Worm (Caenorhabditis elegans) whole organism, L4/young adult: ENCODE results near the gene clec-191.

Source experiments
- W03F9.2 ChIP-seq: fragments of 150-350 bp; optimal IDR thresholded peaks from 2 replicates; lab custom pipeline; 2014; ENCODE audit warnings: missing biosample characterization, missing genetic modification characterization
- dao-5 ChIP-seq: sonication (generic microtip); optimal IDR thresholded peaks from 2 replicates; lab custom pipeline; 2016; ENCODE audit warnings: missing genotype, missing genetic modification characterization, moderate library complexity, missing compliant biosample characterization
- him-1 ChIP-seq: sonication (generic microtip); optimal IDR thresholded peaks from 2 replicates; lab custom pipeline; 2016; ENCODE audit warnings: missing genotype, missing genetic modification reagents, missing genetic modification characterization, missing compliant biosample characterization

DNA sequence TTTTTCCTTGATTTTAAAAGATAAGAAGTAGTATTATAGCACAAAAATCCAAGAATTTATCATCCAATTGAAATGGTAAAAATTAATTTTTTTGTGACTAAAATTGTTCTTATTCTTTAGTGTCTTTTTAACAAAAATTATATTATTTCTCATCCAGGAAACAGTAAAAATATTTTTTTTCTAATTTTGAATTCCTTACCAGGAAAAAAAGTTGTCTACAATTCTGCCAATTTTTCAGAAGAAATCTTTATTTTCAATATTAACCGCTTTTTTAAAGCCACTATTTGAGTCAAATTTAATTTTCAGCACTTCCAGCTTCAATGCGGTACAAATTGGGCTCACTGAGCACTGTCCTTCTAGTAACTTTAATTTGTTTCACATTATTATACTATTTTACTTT, 9.6 kb downstream of the clec-191 start, which contains the start of gene F38C2.4:
- TF ChIP-seq him-1 (no peak), dao-5 (tag; lab: Kevin White, UChicago) (no peak), W03F9.2 (tag; lab: Kevin White, UChicago) (no peak)
